Worm (Caenorhabditis elegans) whole organism, early embryonic: ENCODE measurements around the gene sre-37.

ENCODE experiments used
- F13C5.2 ChIP-seq: sonication (generic microtip); optimal IDR thresholded peaks from 2 replicates; lab custom pipeline; 2017; ENCODE audit warnings: mild to moderate bottlenecking, missing genetic modification characterization, inconsistent platforms, missing compliant biosample characterization
- hmg-4 ChIP-seq: fragments of 200-800 bp; sonication (Bioruptor generic); optimal IDR thresholded peaks from 2 replicates; lab custom pipeline; 2018; ENCODE audit warnings: mild to moderate bottlenecking, missing genetic modification characterization, missing compliant biosample characterization
- sea-1 ChIP-seq: fragments of 200-800 bp; sonication (Bioruptor generic); conservative IDR thresholded peaks from 2 replicates; pipeline ENCODE4 v1.3.6; 2022; ENCODE audit warnings: missing genetic modification characterization, missing compliant biosample characterization
- tra-4 ChIP-seq: sonication (generic microtip); optimal IDR thresholded peaks from 2 replicates; lab custom pipeline; 2017; ENCODE audit warnings: missing genetic modification characterization, missing compliant biosample characterization

DNA sequence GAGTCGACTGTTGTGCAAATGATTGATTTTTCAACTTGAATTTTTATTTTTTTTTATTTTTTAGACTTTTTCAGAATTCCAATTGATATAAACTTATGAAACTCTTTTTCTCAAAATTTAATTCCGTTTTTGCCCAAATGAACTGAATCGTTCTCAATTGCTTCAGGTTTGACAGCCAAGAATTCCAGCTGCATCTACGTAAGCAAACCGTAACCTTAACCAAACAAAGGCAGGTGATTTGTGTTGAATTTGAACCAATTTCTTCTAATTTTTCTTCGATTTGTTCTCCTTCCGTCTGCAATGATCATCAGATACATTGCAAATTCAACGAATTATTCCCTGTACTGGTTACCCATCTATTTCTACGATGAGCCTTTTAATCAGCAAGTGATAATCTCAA, 15.8 kb upstream of the sre-37 start, which contains the start of gene sre-34:
- no peak for TF ChIP-seq F13C5.2
- no peak for TF ChIP-seq tra-4
- TF ChIP-seq hmg-4 (GFP tag; lab: Kevin White, UChicago) = no peak
- no peak for TF ChIP-seq sea-1 (GFP tag; lab: Robert Waterston, UW)
